Fruit fly (Drosophila melanogaster) whole organism, embryonic: ENCODE results near the gene HDAC3.

Experiments used
- CG10274 ChIP-seq: fragments of 200-800 bp; sonication (Bioruptor generic); optimal IDR thresholded peaks from 3 replicates; lab custom pipeline; 2017; ENCODE audit warnings: missing biosample characterization, mild to moderate bottlenecking, missing genetic modification characterization
- CG11085 ChIP-seq: fragments of 200-800 bp; sonication (Bioruptor generic); IDR thresholded peaks from 2 replicates; pipeline ENCODE4 v1.3.6; 2022; ENCODE audit warnings: missing biosample characterization, missing genetic modification characterization
- CG12071 ChIP-seq: fragments of 200-800 bp; sonication (Bioruptor generic); optimal IDR thresholded peaks from 3 replicates; lab custom pipeline; 2018; ENCODE audit warnings: missing biosample characterization, mild to moderate bottlenecking, missing genetic modification characterization
- CG12236 ChIP-seq: fragments of 200-800 bp; sonication (Bioruptor generic); optimal IDR thresholded peaks from 2 replicates; lab custom pipeline; 2016; ENCODE audit warnings: missing biosample characterization, missing genetic modification characterization
- CG13775 ChIP-seq: fragments of 200-800 bp; sonication (Bioruptor generic); optimal IDR thresholded peaks from 3 replicates; lab custom pipeline; 2017; ENCODE audit warnings: missing biosample characterization, mild to moderate bottlenecking, missing genetic modification characterization
- CG13894 ChIP-seq: fragments of 200-800 bp; sonication (Bioruptor generic); optimal IDR thresholded peaks from 3 replicates; lab custom pipeline; 2018; ENCODE audit warnings: missing biosample characterization, mild to moderate bottlenecking, missing genetic modification characterization, moderate library complexity
- CG14014 ChIP-seq: fragments of 200-800 bp; sonication (Bioruptor generic); IDR thresholded peaks from 2 replicates; pipeline ENCODE4 v1.3.6; 2022; ENCODE audit warnings: missing biosample characterization, missing genetic modification characterization
- CG14710 ChIP-seq: fragments of 200-800 bp; sonication (Bioruptor generic); optimal IDR thresholded peaks from 3 replicates; lab custom pipeline; 2019; ENCODE audit warnings: missing biosample characterization, mild to moderate bottlenecking, missing genetic modification characterization, moderate library complexity
- CG14965 ChIP-seq: fragments of 200-800 bp; sonication (Bioruptor generic); optimal IDR thresholded peaks from 2 replicates; lab custom pipeline; 2016; ENCODE audit warnings: missing biosample characterization, missing genetic modification characterization, borderline replicate concordance
- CG17385 ChIP-seq: fragments of 200-800 bp; sonication (Bioruptor generic); optimal IDR thresholded peaks from 3 replicates; lab custom pipeline; 2018; ENCODE audit warnings: missing biosample characterization, mild to moderate bottlenecking, missing genetic modification characterization
- CG17612 ChIP-seq: fragments of 200-800 bp; sonication (Bioruptor generic); IDR thresholded peaks from 2 replicates; pipeline ENCODE4 v1.3.6; 2022; ENCODE audit warnings: missing biosample characterization, missing genetic modification characterization
- CG17912 ChIP-seq: fragments of 200-800 bp; sonication (Bioruptor generic); optimal IDR thresholded peaks from 2 replicates; lab custom pipeline; 2018; ENCODE audit warnings: missing biosample characterization, mild to moderate bottlenecking, missing genetic modification characterization
- CG18619 ChIP-seq: fragments of 200-800 bp; sonication (Bioruptor generic); optimal IDR thresholded peaks from 3 replicates; lab custom pipeline; 2017; ENCODE audit warnings: missing biosample characterization, mild to moderate bottlenecking, missing genetic modification characterization
- CG4404 ChIP-seq: fragments of 200-800 bp; sonication (Bioruptor generic); IDR thresholded peaks from 2 replicates; pipeline ENCODE4 v1.3.6; 2022; ENCODE audit warnings: missing biosample characterization, missing genetic modification characterization
- CG4617 ChIP-seq: fragments of 200-800 bp; sonication (Bioruptor generic); optimal IDR thresholded peaks from 3 replicates; lab custom pipeline; 2016; ENCODE audit warnings: missing biosample characterization, missing genetic modification characterization, borderline replicate concordance
- CG5953 ChIP-seq: fragments of 200-800 bp; sonication (Bioruptor generic); IDR thresholded peaks from 2 replicates; pipeline ENCODE4 v1.3.6; 2022; ENCODE audit warnings: missing biosample characterization, missing genetic modification characterization
- CG7928 ChIP-seq: fragments of 200-800 bp; sonication (Bioruptor generic); optimal IDR thresholded peaks from 2 replicates; lab custom pipeline; 2017; ENCODE audit warnings: missing biosample characterization, mild to moderate bottlenecking, missing genetic modification characterization
- CG7987 ChIP-seq: fragments of 200-800 bp; sonication (Bioruptor generic); optimal IDR thresholded peaks from 2 replicates; lab custom pipeline; 2018; ENCODE audit warnings: missing biosample characterization, mild to moderate bottlenecking, missing genetic modification characterization, moderate library complexity
- CG9437 ChIP-seq: fragments of 200-800 bp; sonication (Bioruptor generic); optimal IDR thresholded peaks from 2 replicates; lab custom pipeline; 2018; ENCODE audit warnings: missing biosample characterization, mild to moderate bottlenecking, missing genetic modification characterization
- CG9817 ChIP-seq: fragments of 200-800 bp; sonication (Bioruptor generic); optimal IDR thresholded peaks from 2 replicates; lab custom pipeline; 2018; ENCODE audit warnings: missing biosample characterization, mild to moderate bottlenecking, missing genetic modification characterization, moderate library complexity
- CG9876 ChIP-seq: fragments of 200-800 bp; sonication (Bioruptor generic); optimal IDR thresholded peaks from 2 replicates; lab custom pipeline; 2016; ENCODE audit warnings: missing biosample characterization, missing genetic modification characterization
- Chrac-16 ChIP-seq: fragments of 200-800 bp; sonication (Bioruptor generic); optimal IDR thresholded peaks from 3 replicates; lab custom pipeline; 2016; ENCODE audit warnings: missing biosample characterization, missing genetic modification characterization
- D19B ChIP-seq: fragments of 200-800 bp; sonication (Bioruptor generic); optimal IDR thresholded peaks from 2 replicates; lab custom pipeline; 2017; ENCODE audit warnings: missing biosample characterization, mild to moderate bottlenecking, missing genetic modification characterization
- Dip2 ChIP-seq: fragments of 200-800 bp; sonication (Bioruptor generic); IDR thresholded peaks from 2 replicates; pipeline ENCODE4 v1.3.6; 2022; ENCODE audit warnings: missing biosample characterization, missing genetic modification characterization
- Hr78 ChIP-seq, 2 experiments: fragments of 200-800 bp in 1 of 2; fragments of >200 bp in 1 of 2; sonication (Bioruptor generic) in 1 of 2; optimal IDR thresholded peaks; 2 replicates each; lab custom pipeline; 2017 to 2019; ENCODE audit warnings: missing biosample characterization in 2 of 2, missing genetic modification characterization in 2 of 2, mild to moderate bottlenecking in 1 of 2, moderate library complexity in 1 of 2
- Lim3 ChIP-seq: fragments of 200-800 bp; sonication (Bioruptor generic); IDR thresholded peaks from 2 replicates; pipeline ENCODE4 v1.3.6; 2022; ENCODE audit warnings: missing biosample characterization, missing genetic modification characterization
- Pdp1 ChIP-seq, 2 experiments: fragments of 200-800 bp; sonication (Bioruptor generic); optimal IDR thresholded peaks; 3 replicates each; lab custom pipeline; 2016; ENCODE audit warnings: missing biosample characterization in 2 of 2, missing genetic modification characterization in 2 of 2, mild to moderate bottlenecking in 1 of 2, moderate library complexity in 1 of 2
- Six4 ChIP-seq: fragments of 200-800 bp; sonication (Bioruptor generic); optimal IDR thresholded peaks from 2 replicates; lab custom pipeline; 2016; ENCODE audit warnings: missing biosample characterization, missing genetic modification characterization
- Sry-β ChIP-seq: fragments of 200-800 bp; sonication (Bioruptor generic); optimal IDR thresholded peaks from 2 replicates; lab custom pipeline; 2018; ENCODE audit warnings: missing biosample characterization, mild to moderate bottlenecking, missing genetic modification characterization, moderate library complexity
- ara ChIP-seq: fragments of 200-800 bp; sonication (Bioruptor generic); IDR thresholded peaks from 2 replicates; pipeline ENCODE4 v1.3.6; 2022; ENCODE audit warnings: missing biosample characterization, missing genetic modification characterization
- ash1 ChIP-seq: fragments of 200-800 bp; sonication (Bioruptor generic); optimal IDR thresholded peaks from 2 replicates; lab custom pipeline; 2018; ENCODE audit warnings: missing biosample characterization, mild to moderate bottlenecking, missing genetic modification characterization
- bowl ChIP-seq: fragments of 200-800 bp; sonication (Bioruptor generic); IDR thresholded peaks from 2 replicates; pipeline ENCODE4 v1.3.6; 2022; ENCODE audit warnings: missing biosample characterization, missing genetic modification characterization
- cad ChIP-seq: fragments of >200 bp; optimal IDR thresholded peaks from 2 replicates; lab custom pipeline; 2017; ENCODE audit warnings: missing biosample characterization, missing genetic modification characterization
- dmrt11E ChIP-seq: fragments of 200-800 bp; sonication (Bioruptor generic); optimal IDR thresholded peaks from 3 replicates; lab custom pipeline; 2018; ENCODE audit warnings: missing biosample characterization, mild to moderate bottlenecking, missing genetic modification characterization, moderate library complexity
- en ChIP-seq: fragments of 200-800 bp; sonication (Bioruptor generic); optimal IDR thresholded peaks from 2 replicates; lab custom pipeline; 2016; ENCODE audit warnings: missing biosample characterization, missing genetic modification characterization
- esg ChIP-seq: fragments of 200-800 bp; sonication (Bioruptor generic); conservative IDR thresholded peaks from 2 replicates; pipeline ENCODE4 v1.3.6; 2022; ENCODE audit warnings: missing biosample characterization, missing genetic modification characterization
- eve ChIP-seq, 2 experiments: fragments of >200 bp; optimal IDR thresholded peaks; 2 replicates each; lab custom pipeline; 2017; ENCODE audit warnings: missing biosample characterization in 2 of 2, missing genetic modification characterization in 2 of 2
- eyg ChIP-seq: fragments of 200-800 bp; sonication (Bioruptor generic); optimal IDR thresholded peaks from 3 replicates; lab custom pipeline; 2016; ENCODE audit warnings: missing biosample characterization, missing genetic modification characterization
- gcm ChIP-seq: fragments of 200-800 bp; sonication (Bioruptor generic); optimal IDR thresholded peaks from 2 replicates; lab custom pipeline; 2019; ENCODE audit warnings: missing biosample characterization, mild to moderate bottlenecking, missing genetic modification characterization, moderate library complexity
- her ChIP-seq: fragments of 200-800 bp; sonication (Bioruptor generic); optimal IDR thresholded peaks from 2 replicates; lab custom pipeline; 2016; ENCODE audit warnings: missing biosample characterization, missing genetic modification characterization
- lmd ChIP-seq: fragments of 200-800 bp; sonication (Bioruptor generic); IDR thresholded peaks from 2 replicates; pipeline ENCODE4 v1.3.6; 2022; ENCODE audit warnings: missing biosample characterization, missing genetic modification characterization
- mld ChIP-seq: fragments of 200-800 bp; sonication (Bioruptor generic); IDR thresholded peaks from 3 replicates; pipeline ENCODE4 v1.3.6; 2022; ENCODE audit warnings: missing biosample characterization, missing genetic modification characterization; ENCODE audit not compliant: partially characterized antibody
- nerfin-1 ChIP-seq: fragments of 200-800 bp; sonication (Bioruptor generic); optimal IDR thresholded peaks from 3 replicates; lab custom pipeline; 2019; ENCODE audit warnings: missing biosample characterization, mild to moderate bottlenecking, missing genetic modification characterization, moderate library complexity
- pho ChIP-seq: fragments of 200-800 bp; sonication (Bioruptor generic); optimal IDR thresholded peaks from 2 replicates; lab custom pipeline; 2016; ENCODE audit warnings: missing biosample characterization, missing genetic modification characterization
- ro ChIP-seq: fragments of 200-800 bp; sonication (Bioruptor generic); IDR thresholded peaks from 2 replicates; pipeline ENCODE4 v1.3.6; 2022; ENCODE audit warnings: missing biosample characterization, missing genetic modification characterization
- salm ChIP-seq: fragments of 200-800 bp; sonication (Bioruptor generic); optimal IDR thresholded peaks from 2 replicates; lab custom pipeline; 2018; ENCODE audit warnings: missing biosample characterization, mild to moderate bottlenecking, missing genetic modification characterization
- tna ChIP-seq: fragments of 200-800 bp; sonication (Bioruptor generic); IDR thresholded peaks from 2 replicates; pipeline ENCODE4 v1.3.6; 2022; ENCODE audit warnings: missing biosample characterization, missing genetic modification characterization; ENCODE audit not compliant: partially characterized antibody
- unpg ChIP-seq: fragments of 200-800 bp; sonication (Bioruptor generic); optimal IDR thresholded peaks from 3 replicates; lab custom pipeline; 2018; ENCODE audit warnings: missing biosample characterization, mild to moderate bottlenecking, missing genetic modification characterization, moderate library complexity
- zen ChIP-seq: fragments of 200-800 bp; sonication (Bioruptor generic); optimal IDR thresholded peaks from 3 replicates; lab custom pipeline; 2018; ENCODE audit warnings: missing biosample characterization, mild to moderate bottlenecking, missing genetic modification characterization, moderate library complexity
- zfh2 ChIP-seq: fragments of 200-800 bp; sonication (Bioruptor generic); optimal IDR thresholded peaks from 2 replicates; lab custom pipeline; 2016; ENCODE audit warnings: missing biosample characterization, missing genetic modification characterization

HDAC3 gene

DNA sequence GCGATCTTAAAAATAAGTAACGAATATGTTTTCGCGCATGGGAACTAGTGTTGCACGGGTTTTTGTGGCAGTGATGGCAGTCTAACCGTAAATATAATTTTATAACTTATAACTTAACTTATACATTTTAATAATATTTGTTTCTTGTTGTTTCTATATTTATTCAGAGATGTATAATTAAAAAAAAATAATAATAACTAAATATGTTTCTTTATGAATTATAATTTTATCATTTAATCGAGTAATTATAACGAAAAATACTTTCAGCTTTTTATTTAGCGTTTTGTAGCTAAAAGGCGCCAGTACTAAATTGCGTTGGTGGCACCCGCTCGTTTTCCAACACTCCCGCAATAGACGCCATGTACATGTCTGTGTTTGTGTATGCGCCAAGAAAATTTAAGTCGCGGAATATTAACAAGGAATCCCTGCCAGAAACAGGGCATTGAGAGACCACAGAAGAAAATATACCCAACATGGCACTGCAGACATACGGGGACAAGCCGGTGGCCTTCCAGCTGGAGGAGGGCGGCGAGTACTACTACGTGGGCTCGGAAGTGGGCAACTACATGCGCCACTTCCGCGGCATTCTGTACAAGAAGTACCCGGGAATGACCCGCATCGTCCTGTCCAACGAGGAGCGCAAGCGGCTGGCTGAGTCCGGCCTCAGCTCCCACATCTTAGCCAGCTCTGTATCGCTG, 3.7 kb downstream of the HDAC3 start, which contains the start of the genes mRpL44 and Snr1 (continued):
- no peak for TF ChIP-seq gcm (GFP tag; lab: Kevin White, UChicago)
- TF ChIP-seq en, result no peak
- no peak for TF ChIP-seq Lim3 (GFP tag; lab: Robert Waterston, UW)
- no peak for TF ChIP-seq CG12071 (GFP tag; lab: Kevin White, UChicago)
- TF ChIP-seq CG13775 (GFP tag; lab: Kevin White, UChicago), result peak; percentile 52
- peak; percentile 70 for TF ChIP-seq nerfin-1 (tag; lab: Kevin White, UChicago)
- TF ChIP-seq CG17912 (GFP tag; lab: Kevin White, UChicago), result no peak
- peak; percentile 11 for TF ChIP-seq CG4617 (GFP tag; lab: Kevin White, UChicago)
- no peak for TF ChIP-seq CG11085 (GFP tag; lab: Robert Waterston, UW)
- TF ChIP-seq Six4 (GFP tag; lab: Kevin White, UChicago), result no peak
- no peak for TF ChIP-seq CG17385 (GFP tag; lab: Kevin White, UChicago)
- peak; percentile 76 for TF ChIP-seq CG9437 (GFP tag; lab: Kevin White, UChicago)
- no peak for TF ChIP-seq her (GFP tag; lab: Kevin White, UChicago)
- TF ChIP-seq eve (GFP tag; optimal IDR thresholded peaks at IDR 0.05; lab: Kevin White, UChicago), result no peak
- TF ChIP-seq CG12236, result no peak
- peak; percentile 38 for TF ChIP-seq zen
- TF ChIP-seq Hr78 (GFP tag; optimal IDR thresholded peaks at IDR 0.05; lab: Kevin White, UChicago), result no peak
- TF ChIP-seq dmrt11E (tag; lab: Kevin White, UChicago), result peak; percentile 46
- TF ChIP-seq Pdp1 (GFP tag; optimal IDR thresholded peaks at IDR 0.05; lab: Kevin White, UChicago), result no peak
- no peak for TF ChIP-seq CG10274
- no peak for TF ChIP-seq ro (GFP tag; lab: Robert Waterston, UW)
- TF ChIP-seq unpg (GFP tag; lab: Kevin White, UChicago), result no peak
- no peak for TF ChIP-seq CG7928 (GFP tag; lab: Kevin White, UChicago)
- TF ChIP-seq zfh2 (GFP tag; lab: Kevin White, UChicago), result peak; percentile 23
- peak; percentile 11 for TF ChIP-seq Chrac-16 (GFP tag; lab: Kevin White, UChicago)
- TF ChIP-seq salm (tag; lab: Kevin White, UChicago), result no peak
- no peak for TF ChIP-seq cad (GFP tag; lab: Kevin White, UChicago)
- no peak for TF ChIP-seq Dip2
- TF ChIP-seq CG17612 (GFP tag; lab: Robert Waterston, UW), result no peak
- TF ChIP-seq lmd (GFP tag; lab: Robert Waterston, UW), result no peak; the same call in 1 of the 2 replicates
- TF ChIP-seq CG5953 (GFP tag; lab: Robert Waterston, UW), result no peak
- TF ChIP-seq eyg (GFP tag; lab: Kevin White, UChicago), result no peak
- no peak for TF ChIP-seq pho
- TF ChIP-seq bowl (GFP tag; lab: Robert Waterston, UW), result no peak
- TF ChIP-seq CG9876 (GFP tag; lab: Kevin White, UChicago), result no peak
- TF ChIP-seq CG7987, result no peak
- no peak for TF ChIP-seq CG14014 (GFP tag; lab: Robert Waterston, UW)
- TF ChIP-seq CG13894 (tag; lab: Kevin White, UChicago), result no peak
- TF ChIP-seq esg (GFP tag; lab: Robert Waterston, UW), result no peak
- peak; percentile 48 for TF ChIP-seq CG9817 (tag; lab: Kevin White, UChicago)
- no peak for TF ChIP-seq CG14965 (GFP tag; lab: Kevin White, UChicago)
- TF ChIP-seq D19B (GFP tag; lab: Kevin White, UChicago), result no peak
- TF ChIP-seq CG4404 (GFP tag; lab: Robert Waterston, UW), result no peak
- no peak for TF ChIP-seq tna
- peak; percentile 72 for TF ChIP-seq CG14710 (tag; lab: Kevin White, UChicago)
- no peak for TF ChIP-seq ash1
- TF ChIP-seq Sry-β (GFP tag; lab: Kevin White, UChicago), result peak; percentile 100
- TF ChIP-seq mld (GFP tag; lab: Robert Waterston, UW), result no peak
- no peak for TF ChIP-seq ara (GFP tag; lab: Robert Waterston, UW)
- peak; percentile 44 for TF ChIP-seq CG18619 (GFP tag; lab: Kevin White, UChicago)
